Worm (Caenorhabditis elegans): ENCODE data around the gene cup-16.

DNA sequence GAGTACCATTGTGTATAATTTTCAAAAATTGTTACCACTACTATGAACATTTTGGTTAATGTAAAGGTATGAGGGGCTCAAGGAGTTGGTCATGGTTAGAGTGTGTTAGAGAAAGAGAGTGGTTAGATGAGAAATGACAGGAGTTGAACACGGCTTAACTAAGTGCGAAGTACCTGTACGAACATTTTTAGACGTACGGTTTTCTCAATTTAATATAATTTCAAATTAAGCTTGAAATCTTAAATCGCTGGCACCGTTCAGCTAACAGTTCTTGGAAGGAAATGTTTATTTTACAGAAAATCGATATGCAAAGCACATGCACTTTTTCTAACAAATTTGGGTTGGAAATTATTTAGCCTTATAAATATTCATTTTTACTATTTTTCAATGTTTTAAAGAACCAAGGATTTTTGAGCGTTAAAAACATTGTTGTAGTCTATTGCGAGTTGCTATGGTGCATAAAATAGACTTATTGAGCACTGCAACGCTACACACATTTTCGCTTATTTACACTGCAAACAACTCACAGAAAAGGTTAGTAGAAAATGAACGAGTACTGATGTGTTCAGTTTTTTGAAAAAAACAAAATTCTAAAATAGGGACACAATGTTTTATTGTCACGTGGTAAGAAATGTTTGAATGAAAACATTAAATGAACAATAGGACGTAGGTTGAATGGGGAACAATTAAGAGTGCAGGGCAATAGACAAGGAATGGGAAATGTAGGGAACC lies 5.2 kb upstream of the cup-16 start, which contains the start of gene sphk-1:
- TF ChIP-seq F33H1.4 (GFP tag; IDR thresholded peaks at IDR 0.05) (no peak), chd-7 (tag; optimal IDR thresholded peaks at IDR 0.05) (no peak), tbp1 (GFP tag; optimal IDR thresholded peaks at IDR 0.05) (no peak), him-1 (tag; optimal IDR thresholded peaks at IDR 0.05) (no peak), tbx-9 (tag; optimal IDR thresholded peaks at IDR 0.05; ENCODE audit: borderline replicate concordance) (no peak), K12H6.12 (tag; optimal IDR thresholded peaks at IDR 0.05) (no peak)

Measured in whole organism, young adult.